Fruit fly (Drosophila melanogaster) whole organism, embryonic: ENCODE results near the gene CG10996.
A peak's percentile ranks its signal among the peaks of the same experiment; 100 is the strongest.

Experiments
- CG10431 ChIP-seq: fragments of 200-800 bp; sonication (Bioruptor generic); optimal IDR thresholded peaks from 3 replicates; lab custom pipeline; 2018; ENCODE audit warnings: missing biosample characterization, mild to moderate bottlenecking, missing genetic modification characterization
- CG10565 ChIP-seq: fragments of 200-800 bp; sonication (Bioruptor generic); optimal IDR thresholded peaks from 3 replicates; lab custom pipeline; 2016; ENCODE audit warnings: missing biosample characterization, mild to moderate bottlenecking, missing genetic modification characterization
- CG11456 ChIP-seq: fragments of 200-800 bp; sonication (Bioruptor generic); IDR thresholded peaks from 3 replicates; pipeline ENCODE4 v1.3.6; 2022; ENCODE audit warnings: missing biosample characterization, missing genetic modification characterization
- CG11695 ChIP-seq: fragments of 200-800 bp; sonication (Bioruptor generic); IDR thresholded peaks from 3 replicates; pipeline ENCODE4 v1.3.6; 2022; ENCODE audit warnings: missing biosample characterization, missing genetic modification characterization
- CG12391 ChIP-seq: fragments of 200-800 bp; sonication (Bioruptor generic); optimal IDR thresholded peaks from 3 replicates; lab custom pipeline; 2018; ENCODE audit warnings: missing biosample characterization, mild to moderate bottlenecking, missing genetic modification characterization, moderate library complexity
- CG13424 ChIP-seq: fragments of 200-800 bp; sonication (Bioruptor generic); optimal IDR thresholded peaks from 2 replicates; lab custom pipeline; 2019; ENCODE audit warnings: missing biosample characterization, mild to moderate bottlenecking, missing genetic modification characterization, moderate library complexity
- CG14014 ChIP-seq: fragments of 200-800 bp; sonication (Bioruptor generic); IDR thresholded peaks from 2 replicates; pipeline ENCODE4 v1.3.6; 2022; ENCODE audit warnings: missing biosample characterization, missing genetic modification characterization
- CG1832 ChIP-seq: fragments of 200-800 bp; sonication (Bioruptor generic); optimal IDR thresholded peaks from 2 replicates; lab custom pipeline; 2017; ENCODE audit warnings: missing biosample characterization, mild to moderate bottlenecking, missing genetic modification characterization, inconsistent platforms
- CG2116 ChIP-seq: fragments of 200-800 bp; sonication (Bioruptor generic); optimal IDR thresholded peaks from 3 replicates; lab custom pipeline; 2018; ENCODE audit warnings: missing biosample characterization, mild to moderate bottlenecking, missing genetic modification characterization
- CG2120 ChIP-seq: fragments of 200-800 bp; sonication (Bioruptor generic); optimal IDR thresholded peaks from 3 replicates; lab custom pipeline; 2016; ENCODE audit warnings: missing biosample characterization, missing genetic modification characterization
- CG2712 ChIP-seq: fragments of 200-800 bp; optimal IDR thresholded peaks from 3 replicates; lab custom pipeline; 2019; ENCODE audit warnings: missing biosample characterization, mild to moderate bottlenecking, missing genetic modification characterization, moderate library complexity
- CG2875 ChIP-seq: fragments of 200-800 bp; sonication (Bioruptor generic); optimal IDR thresholded peaks from 2 replicates; lab custom pipeline; 2017; ENCODE audit warnings: missing biosample characterization, mild to moderate bottlenecking, missing genetic modification characterization, missing genetic modification reagents
- CG30020 ChIP-seq: fragments of 200-800 bp; optimal IDR thresholded peaks from 2 replicates; lab custom pipeline; 2019; ENCODE audit warnings: missing biosample characterization, mild to moderate bottlenecking, missing genetic modification characterization, moderate library complexity
- CG32772 ChIP-seq: fragments of 200-800 bp; sonication (Bioruptor generic); IDR thresholded peaks from 2 replicates; pipeline ENCODE4 v1.3.6; 2022; ENCODE audit warnings: missing biosample characterization, missing genetic modification characterization
- CG34376 ChIP-seq: fragments of 200-800 bp; sonication (Bioruptor generic); optimal IDR thresholded peaks from 2 replicates; lab custom pipeline; 2018; ENCODE audit warnings: missing biosample characterization, mild to moderate bottlenecking, missing genetic modification characterization
- CG4424 ChIP-seq: fragments of 200-800 bp; sonication (Bioruptor generic); optimal IDR thresholded peaks from 3 replicates; lab custom pipeline; 2016; ENCODE audit warnings: missing biosample characterization, missing genetic modification characterization
- CG6813 ChIP-seq: fragments of 200-800 bp; sonication (Bioruptor generic); optimal IDR thresholded peaks from 2 replicates; lab custom pipeline; 2017; ENCODE audit warnings: missing biosample characterization, missing genetic modification characterization, mild to moderate bottlenecking, moderate library complexity, missing genetic modification reagents
- CG7839 ChIP-seq: fragments of 200-800 bp; sonication (Bioruptor generic); optimal IDR thresholded peaks from 3 replicates; lab custom pipeline; 2018; ENCODE audit warnings: missing biosample characterization, mild to moderate bottlenecking, missing genetic modification characterization, moderate library complexity
- CG7928 ChIP-seq: fragments of 200-800 bp; sonication (Bioruptor generic); optimal IDR thresholded peaks from 2 replicates; lab custom pipeline; 2017; ENCODE audit warnings: missing biosample characterization, mild to moderate bottlenecking, missing genetic modification characterization
- CG8089 ChIP-seq: fragments of 200-800 bp; sonication (Bioruptor generic); optimal IDR thresholded peaks from 3 replicates; lab custom pipeline; 2016; ENCODE audit warnings: missing biosample characterization, missing genetic modification characterization
- CG8388 ChIP-seq: fragments of 200-800 bp; sonication (Bioruptor generic); optimal IDR thresholded peaks from 2 replicates; lab custom pipeline; 2019; ENCODE audit warnings: missing biosample characterization, mild to moderate bottlenecking, missing genetic modification characterization, moderate library complexity
- CG8765 ChIP-seq: fragments of 200-800 bp; sonication (Bioruptor generic); IDR thresholded peaks from 2 replicates; pipeline ENCODE4 v1.3.6; 2022; ENCODE audit warnings: missing biosample characterization, missing genetic modification characterization
- Drgx ChIP-seq: fragments of 200-800 bp; sonication (Bioruptor generic); IDR thresholded peaks from 2 replicates; pipeline ENCODE4 v1.3.6; 2022; ENCODE audit warnings: missing biosample characterization, missing genetic modification characterization
- E2f2 ChIP-seq: fragments of 200-800 bp; sonication (Bioruptor generic); IDR thresholded peaks from 2 replicates; pipeline ENCODE4 v1.3.6; 2022; ENCODE audit warnings: missing biosample characterization, missing genetic modification characterization
- Ets97D ChIP-seq: fragments of 200-800 bp; sonication (Bioruptor generic); optimal IDR thresholded peaks from 3 replicates; lab custom pipeline; 2016; ENCODE audit warnings: missing biosample characterization, missing genetic modification characterization
- Gsc ChIP-seq: fragments of 200-800 bp; sonication (Bioruptor generic); IDR thresholded peaks from 2 replicates; pipeline ENCODE4 v1.3.6; 2022; ENCODE audit warnings: missing biosample characterization, missing genetic modification characterization
- Gug ChIP-seq: fragments of 200-800 bp; sonication (Bioruptor generic); IDR thresholded peaks from 4 replicates; pipeline ENCODE4 v1.3.6; 2022; ENCODE audit warnings: missing biosample characterization, missing genetic modification characterization
- Hand ChIP-seq: fragments of 200-800 bp; sonication (Bioruptor generic); optimal IDR thresholded peaks from 2 replicates; lab custom pipeline; 2017; ENCODE audit warnings: mild to moderate bottlenecking, missing biosample characterization, missing genetic modification reagents, missing genetic modification characterization
- Hr39 ChIP-seq: fragments of >200 bp; optimal IDR thresholded peaks from 2 replicates; lab custom pipeline; 2017
- Lpt ChIP-seq: fragments of >200 bp; optimal IDR thresholded peaks from 2 replicates; lab custom pipeline; 2018; ENCODE audit warnings: missing biosample characterization, missing genetic modification characterization
- Meics ChIP-seq: fragments of 200-800 bp; sonication (Bioruptor generic); optimal IDR thresholded peaks from 2 replicates; lab custom pipeline; 2017; ENCODE audit warnings: missing biosample characterization, mild to moderate bottlenecking, missing genetic modification characterization
- Oli ChIP-seq: fragments of 200-800 bp; sonication (Bioruptor generic); optimal IDR thresholded peaks from 2 replicates; lab custom pipeline; 2018; ENCODE audit warnings: missing biosample characterization, mild to moderate bottlenecking, missing genetic modification characterization, moderate library complexity
- Six4 ChIP-seq: fragments of 200-800 bp; sonication (Bioruptor generic); optimal IDR thresholded peaks from 2 replicates; lab custom pipeline; 2016; ENCODE audit warnings: missing biosample characterization, missing genetic modification characterization
- Xrp1 ChIP-seq: fragments of 200-800 bp; sonication (Bioruptor generic); IDR thresholded peaks from 2 replicates; pipeline ENCODE4 v1.3.6; 2022; ENCODE audit warnings: missing biosample characterization, missing genetic modification characterization
- ato ChIP-seq: fragments of 200-800 bp; sonication (Bioruptor generic); IDR thresholded peaks from 2 replicates; pipeline ENCODE4 v1.3.6; 2022; ENCODE audit warnings: missing biosample characterization, missing genetic modification characterization; ENCODE audit not compliant: partially characterized antibody
- corto ChIP-seq: fragments of 200-800 bp; sonication (Bioruptor generic); optimal IDR thresholded peaks from 2 replicates; lab custom pipeline; 2016; ENCODE audit warnings: missing biosample characterization, mild to moderate bottlenecking, missing genetic modification characterization, moderate library complexity
- dan ChIP-seq: fragments of 200-800 bp; sonication (Bioruptor generic); IDR thresholded peaks from 2 replicates; pipeline ENCODE4 v1.3.6; 2022; ENCODE audit warnings: missing biosample characterization, missing genetic modification characterization
- ewg ChIP-seq: fragments of 200-800 bp; sonication (Bioruptor generic); optimal IDR thresholded peaks from 3 replicates; lab custom pipeline; 2017; ENCODE audit warnings: mild to moderate bottlenecking, missing biosample characterization, missing genetic modification reagents, missing genetic modification characterization
- fd102C ChIP-seq: fragments of 200-800 bp; sonication (Bioruptor generic); optimal IDR thresholded peaks from 2 replicates; lab custom pipeline; 2018; ENCODE audit warnings: missing biosample characterization, mild to moderate bottlenecking, missing genetic modification characterization, moderate library complexity
- gsb ChIP-seq: fragments of 200-800 bp; sonication (Bioruptor generic); IDR thresholded peaks from 2 replicates; pipeline ENCODE4 v1.3.6; 2022; ENCODE audit warnings: missing biosample characterization, missing genetic modification characterization
- hb ChIP-seq: fragments of 200-800 bp; sonication (Bioruptor generic); IDR thresholded peaks from 3 replicates; pipeline ENCODE4 v1.3.6; 2022; ENCODE audit warnings: missing biosample characterization, missing genetic modification characterization; ENCODE audit not compliant: partially characterized antibody
- insv ChIP-seq, 2 experiments: fragments of 200-800 bp; sonication (Bioruptor generic); optimal IDR thresholded peaks; 3 replicates each; lab custom pipeline; 2016 to 2018; ENCODE audit warnings: missing biosample characterization in 2 of 2, missing genetic modification characterization in 2 of 2
- lab ChIP-seq: fragments of 200-800 bp; sonication (Bioruptor generic); optimal IDR thresholded peaks from 3 replicates; lab custom pipeline; 2017; ENCODE audit warnings: missing biosample characterization, missing genetic modification characterization, mild to moderate bottlenecking, moderate library complexity, missing genetic modification reagents
- row ChIP-seq: fragments of 200-800 bp; sonication (Bioruptor generic); IDR thresholded peaks from 3 replicates; pipeline ENCODE4 v1.3.6; 2022; ENCODE audit warnings: missing biosample characterization, missing genetic modification characterization
- sim ChIP-seq: fragments of 200-800 bp; sonication (Bioruptor generic); IDR thresholded peaks from 2 replicates; pipeline ENCODE4 v1.3.6; 2022; ENCODE audit warnings: missing biosample characterization, missing genetic modification characterization
- slp2 ChIP-seq: fragments of 200-800 bp; sonication (Bioruptor generic); optimal IDR thresholded peaks from 2 replicates; lab custom pipeline; 2016; ENCODE audit warnings: missing biosample characterization, missing genetic modification characterization
- ssp ChIP-seq: fragments of 200-800 bp; sonication (Bioruptor generic); IDR thresholded peaks from 2 replicates; pipeline ENCODE4 v1.3.6; 2022; ENCODE audit warnings: missing biosample characterization, missing genetic modification characterization
- sug ChIP-seq: fragments of 200-800 bp; optimal IDR thresholded peaks from 2 replicates; lab custom pipeline; 2019; ENCODE audit warnings: missing biosample characterization, mild to moderate bottlenecking, missing genetic modification characterization, moderate library complexity
- ttk ChIP-seq: fragments of 200-800 bp; sonication (Bioruptor generic); IDR thresholded peaks from 2 replicates; pipeline ENCODE4 v2.1.2; 2022; ENCODE audit warnings: missing biosample characterization, missing genetic modification characterization
- vvl ChIP-seq: fragments of 200-800 bp; sonication (Bioruptor generic); IDR thresholded peaks from 2 replicates; pipeline ENCODE4 v1.3.6; 2022; ENCODE audit warnings: missing biosample characterization, missing genetic modification characterization
- zen2 ChIP-seq: fragments of 200-800 bp; sonication (Bioruptor generic); IDR thresholded peaks from 3 replicates; pipeline ENCODE4 v1.3.6; 2022; ENCODE audit warnings: missing biosample characterization, missing genetic modification characterization; ENCODE audit not compliant: partially characterized antibody
- zfh1 ChIP-seq: fragments of 200-800 bp; sonication (Bioruptor generic); IDR thresholded peaks from 3 replicates; pipeline ENCODE4 v1.3.6; 2022; ENCODE audit warnings: missing biosample characterization, missing genetic modification characterization

The CG10996 gene

dm6 chrX:13838255-13838654 is 40.8 kb upstream of the CG10996 start (continued):
- TF ChIP-seq ato (GFP tag; lab: Robert Waterston, UW) (no peak), CG10565 (GFP tag; lab: Kevin White, UChicago) (no peak), sim (GFP tag; lab: Robert Waterston, UW) (no peak), Oli (peak; percentile 16), Xrp1 (GFP tag; lab: Robert Waterston, UW) (0 out of 2 replicates have a peak, but pooled peaks have one; percentile 16), E2f2 (GFP tag; lab: Robert Waterston, UW) (peak; percentile 18; the same call in 1 of the 2 replicates), CG4424 (GFP tag; lab: Kevin White, UChicago) (no peak), CG6813 (GFP tag; lab: Kevin White, UChicago) (no peak), fd102C (GFP tag; lab: Kevin White, UChicago) (no peak), hb (no peak), sug (tag; lab: Kevin White, UChicago) (no peak), corto (GFP tag; lab: Kevin White, UChicago) (no peak), CG34376 (GFP tag; lab: Kevin White, UChicago) (no peak), CG2120 (GFP tag; lab: Kevin White, UChicago) (no peak), CG32772 (0 out of 2 replicates have a peak, but pooled peaks have one; percentile 29), Meics (peak; percentile 16), Gug (GFP tag; lab: Robert Waterston, UW) (no peak), Hr39 (no peak), vvl (GFP tag; lab: Robert Waterston, UW) (0 out of 2 replicates have a peak, but pooled peaks have one; percentile 27), CG12391 (tag; lab: Kevin White, UChicago) (peak; percentile 12), CG1832 (no peak), zen2 (no peak), ewg (GFP tag; lab: Kevin White, UChicago) (no peak), Drgx (GFP tag; lab: Robert Waterston, UW) (peak; percentile 53), Lpt (GFP tag; lab: Kevin White, UChicago) (no peak), Six4 (GFP tag; lab: Kevin White, UChicago) (no peak), dan (GFP tag; lab: Robert Waterston, UW) (no peak), CG2116 (GFP tag; lab: Kevin White, UChicago) (no peak), row (peak; percentile 49; the same call in 2 of the 3 replicates), lab (GFP tag; lab: Kevin White, UChicago) (peak; percentile 16), CG14014 (GFP tag; lab: Robert Waterston, UW) (no peak), CG11456 (GFP tag; lab: Robert Waterston, UW) (no peak), gsb (no peak), CG13424 (no peak), CG8388 (peak; percentile 1), ttk (GFP tag; lab: Robert Waterston, UW) (no peak), zfh1 (GFP tag; lab: Robert Waterston, UW) (no peak), Gsc (GFP tag; lab: Robert Waterston, UW) (no peak), CG8765 (GFP tag; lab: Robert Waterston, UW) (no peak), slp2 (no peak), CG11695 (GFP tag; lab: Robert Waterston, UW) (0 out of 3 replicates have a peak, but pooled peaks have one; percentile 19), CG30020 (tag; lab: Kevin White, UChicago) (no peak), Hand (GFP tag; lab: Kevin White, UChicago) (no peak), CG8089 (GFP tag; lab: Kevin White, UChicago) (no peak), ssp (GFP tag; lab: Robert Waterston, UW) (no peak), Ets97D (GFP tag; lab: Kevin White, UChicago) (no peak), insv (GFP tag; optimal IDR thresholded peaks at IDR 0.05; lab: Kevin White, UChicago) (no peak), CG2712 (tag; lab: Kevin White, UChicago) (peak; percentile 39), CG7839 (no peak), CG7928 (no peak), CG2875 (GFP tag; lab: Kevin White, UChicago) (no peak), CG10431 (GFP tag; lab: Kevin White, UChicago) (no peak)
